Fruit fly (Drosophila melanogaster): ENCODE results near the gene CG9801.

Gene CG9801

dm6 chr3R:8726632-8727031 is 20.8 kb downstream of the CG9801 start, which contains the start of gene CG8159 (continued):
- TF ChIP-seq nmo (GFP tag; optimal IDR thresholded peaks at IDR 0.05), result no peak
- peak; percentile 68 for TF ChIP-seq E2f2 (GFP tag; IDR thresholded peaks at IDR 0.05)
- peak; percentile 62 for TF ChIP-seq CG4617 (GFP tag; optimal IDR thresholded peaks at IDR 0.05; ENCODE audit: borderline replicate concordance)
- TF ChIP-seq CG2120 (GFP tag; optimal IDR thresholded peaks at IDR 0.05), result peak; percentile 6
- 0 out of 2 replicates have a peak, but pooled peaks have one; percentile 6 for TF ChIP-seq Bgb (GFP tag; IDR thresholded peaks at IDR 0.05; ENCODE audit: partially characterized antibody)
- TF ChIP-seq stwl (tag; optimal IDR thresholded peaks at IDR 0.05), result peak; percentile 54
- no peak for TF ChIP-seq Lpt (GFP tag; optimal IDR thresholded peaks at IDR 0.05)
- peak; percentile 44 for TF ChIP-seq pzg (GFP tag; optimal IDR thresholded peaks at IDR 0.05)
- peak; percentile 93 for TF ChIP-seq Myb (GFP tag; optimal IDR thresholded peaks at IDR 0.05)
- peak; percentile 88 for TF ChIP-seq Elba2 (GFP tag; optimal IDR thresholded peaks at IDR 0.05)
- TF ChIP-seq CG10267 (tag; optimal IDR thresholded peaks at IDR 0.05), result peak; percentile 81
- TF ChIP-seq Six4 (GFP tag; optimal IDR thresholded peaks at IDR 0.05), result no peak
- peak; percentile 34; the same call in 1 of the 2 replicates for TF ChIP-seq vvl (GFP tag; IDR thresholded peaks at IDR 0.05)
- peak; percentile 85 for TF ChIP-seq MBD-R2 (GFP tag; IDR thresholded peaks at IDR 0.05)
- no peak for TF ChIP-seq Hr39 (optimal IDR thresholded peaks at IDR 0.05)
- TF ChIP-seq ci (GFP tag; IDR thresholded peaks at IDR 0.05), result 0 out of 3 replicates have a peak, but pooled peaks have one; percentile 9
- peak in 1 of 2 experiments; percentile 43 for TF ChIP-seq crp (GFP tag; optimal IDR thresholded peaks at IDR 0.05)
- peak; percentile 35 for TF ChIP-seq Ets97D (GFP tag; optimal IDR thresholded peaks at IDR 0.05)
- no peak for TF ChIP-seq slbo (GFP tag; IDR thresholded peaks at IDR 0.05)
- peak in 1 of 2 experiments; percentile 90 for TF ChIP-seq insv (GFP tag; optimal IDR thresholded peaks at IDR 0.05)
- TF ChIP-seq CG6813 (GFP tag; optimal IDR thresholded peaks at IDR 0.05), result no peak
- peak; percentile 63 for TF ChIP-seq Dp (GFP tag; optimal IDR thresholded peaks at IDR 0.05)

dm6 chr3R:8725179-8725578 is 22.3 kb downstream of the CG9801 start, which contains the start of gene ouib:
TSS of gene ouib (plus strand) at chr3R:8725479.
- TF ChIP-seq gem (tag; optimal IDR thresholded peaks at IDR 0.05) (no peak), ttk (GFP tag; IDR thresholded peaks at IDR 0.05) (no peak), Ada2b (GFP tag; IDR thresholded peaks at IDR 0.05) (no peak), fru (optimal IDR thresholded peaks at IDR 0.05) (no peak), h (optimal IDR thresholded peaks at IDR 0.05) (no peak), CG13775 (GFP tag; optimal IDR thresholded peaks at IDR 0.05) (no peak), Abd-B (GFP tag; optimal IDR thresholded peaks at IDR 0.05) (no peak)

- TF ChIP-seq CoRest (tag; optimal IDR thresholded peaks at IDR 0.05) (no peak), CG9797 (GFP tag; optimal IDR thresholded peaks at IDR 0.05) (peak; percentile 55), Oaz (GFP tag; IDR thresholded peaks at IDR 0.05) (no peak), CG14860 (GFP tag; IDR thresholded peaks at IDR 0.05; ENCODE audit: partially characterized antibody) (0 out of 3 replicates have a peak, but pooled peaks have one; percentile 23), pros (GFP tag; optimal IDR thresholded peaks at IDR 0.05) (no peak), Fer2 (tag; optimal IDR thresholded peaks at IDR 0.05) (no peak), CG8089 (GFP tag; optimal IDR thresholded peaks at IDR 0.05) (no peak), TFAM (GFP tag; optimal IDR thresholded peaks at IDR 0.05) (no peak), CG7556 (GFP tag; optimal IDR thresholded peaks at IDR 0.05) (no peak), Meics (GFP tag; optimal IDR thresholded peaks at IDR 0.05) (no peak), Ada2b (GFP tag; IDR thresholded peaks at IDR 0.05) (no peak), dmrt99B (tag; optimal IDR thresholded peaks at IDR 0.05) (no peak), ATbp (GFP tag; optimal IDR thresholded peaks at IDR 0.05) (no peak), Max (GFP tag; optimal IDR thresholded peaks at IDR 0.05) (no peak), Scr (GFP tag; IDR thresholded peaks at IDR 0.05; ENCODE audit: partially characterized antibody) (0 out of 2 replicates have a peak, but pooled peaks have one; percentile 7), pan (optimal IDR thresholded peaks at IDR 0.05) (no peak), pan (GFP tag; optimal IDR thresholded peaks at IDR 0.05 in 1 of 2, IDR thresholded peaks at IDR 0.05 in 1 of 2) (no peak), CG10274 (GFP tag; optimal IDR thresholded peaks at IDR 0.05) (no peak), Jarid2 (GFP tag; optimal IDR thresholded peaks at IDR 0.05) (no peak), CG7745 (tag; optimal IDR thresholded peaks at IDR 0.05) (no peak), Blimp-1 (GFP tag; optimal IDR thresholded peaks at IDR 0.05) (no peak)
These were observed 24.4 kb downstream of the CG9801 start, which contains the start of gene nom for dm6 chr3R:8722962-8723548. TSS of gene nom (plus strand) at chr3R:8723174.
